Worm (Caenorhabditis elegans) whole organism, young adult: ENCODE data around the gene W02A2.5.

Source experiments
- F33H1.4 ChIP-seq: fragments of 200-800 bp; sonication (Bioruptor generic); IDR thresholded peaks from 2 replicates; pipeline ENCODE4 v1.3.6; 2022; ENCODE audit warnings: missing genetic modification reagents, missing genetic modification characterization, missing compliant biosample characterization
- F49E8.2 ChIP-seq: sonication (generic microtip); optimal IDR thresholded peaks from 3 replicates; lab custom pipeline; 2017; ENCODE audit warnings: missing genetic modification characterization, mild to moderate bottlenecking, missing compliant biosample characterization, antibody characterized with exemption, moderate library complexity; ENCODE audit not compliant: insufficient read depth
- F52B5.7 ChIP-seq: sonication (generic microtip); optimal IDR thresholded peaks from 2 replicates; lab custom pipeline; 2016; ENCODE audit warnings: mild to moderate bottlenecking, missing genetic modification characterization, missing compliant biosample characterization
- F57C9.4 ChIP-seq: sonication (generic microtip); optimal IDR thresholded peaks from 2 replicates; lab custom pipeline; 2017; ENCODE audit warnings: mild to moderate bottlenecking, missing genetic modification characterization, missing compliant biosample characterization
- K11D2.4 ChIP-seq: fragments of 200-800 bp; sonication (Bioruptor generic); IDR thresholded peaks from 2 replicates; pipeline ENCODE4 v1.3.6; 2022; ENCODE audit warnings: missing genetic modification reagents, missing genetic modification characterization, missing compliant biosample characterization
- Y56A3A.18 ChIP-seq: fragments of 200-800 bp; sonication (Bioruptor generic); IDR thresholded peaks from 2 replicates; pipeline ENCODE4 v1.3.6; 2022; ENCODE audit warnings: missing genetic modification reagents, missing genetic modification characterization, missing compliant biosample characterization
- athp-1 ChIP-seq: sonication (generic microtip); optimal IDR thresholded peaks from 2 replicates; lab custom pipeline; 2017; ENCODE audit warnings: mild to moderate bottlenecking, missing genetic modification characterization, missing compliant biosample characterization
- attf-6 ChIP-seq: fragments of 200-800 bp; sonication (Bioruptor generic); IDR thresholded peaks from 2 replicates; pipeline ENCODE4 v1.3.6; 2022; ENCODE audit warnings: missing genetic modification reagents, missing genetic modification characterization, missing compliant biosample characterization
- cebp-1 ChIP-seq, 2 experiments: fragments of 200-800 bp in 1 of 2; sonication (Bioruptor generic) in 1 of 2; sonication (generic microtip) in 1 of 2; IDR thresholded peaks in 1 of 2; optimal IDR thresholded peaks in 1 of 2; 2 replicates each; pipeline versions ENCODE4 v1.3.6 to Lab custom; 2017 to 2022; ENCODE audit warnings: missing compliant biosample characterization in 2 of 2, missing genetic modification characterization in 2 of 2, mild to moderate bottlenecking in 1 of 2, missing genetic modification reagents in 1 of 2, moderate library complexity in 1 of 2
- ceh-27 ChIP-seq: fragments of 200-800 bp; sonication (Bioruptor generic); optimal IDR thresholded peaks from 2 replicates; lab custom pipeline; 2018; ENCODE audit warnings: mild to moderate bottlenecking, missing genetic modification characterization, moderate library complexity, missing compliant biosample characterization
- ceh-40 ChIP-seq: fragments of 200-800 bp; sonication (Bioruptor generic); IDR thresholded peaks from 2 replicates; pipeline ENCODE4 v1.3.6; 2022; ENCODE audit warnings: missing genetic modification characterization, missing compliant biosample characterization
- ceh-58 ChIP-seq: fragments of 200-800 bp; sonication (Bioruptor generic); IDR thresholded peaks from 2 replicates; pipeline ENCODE4 v1.3.6; 2022; ENCODE audit warnings: missing genetic modification characterization, missing compliant biosample characterization
- ceh-79 ChIP-seq: sonication (generic microtip); optimal IDR thresholded peaks from 2 replicates; lab custom pipeline; 2017; ENCODE audit warnings: mild to moderate bottlenecking, missing genetic modification characterization, missing compliant biosample characterization
- ceh-91 ChIP-seq: fragments of 200-800 bp; sonication (Bioruptor generic); IDR thresholded peaks from 2 replicates; pipeline ENCODE4 v1.3.6; 2022; ENCODE audit warnings: missing genetic modification reagents, missing genetic modification characterization, missing compliant biosample characterization
- chd-7 ChIP-seq: sonication (generic microtip); optimal IDR thresholded peaks from 2 replicates; lab custom pipeline; 2016; ENCODE audit warnings: mild to moderate bottlenecking, missing genetic modification characterization, moderate library complexity, missing compliant biosample characterization
- die-1 ChIP-seq: sonication (generic microtip); optimal IDR thresholded peaks from 2 replicates; lab custom pipeline; 2016; ENCODE audit warnings: missing genotype, mild to moderate bottlenecking, missing genetic modification characterization, missing compliant biosample characterization
- dpl-1 ChIP-seq: fragments of 150-350 bp; optimal IDR thresholded peaks from 2 replicates; lab custom pipeline; 2014; ENCODE audit warnings: missing biosample characterization, missing genetic modification reagents, missing genetic modification characterization
- efl-1 ChIP-seq: fragments of 150-350 bp; optimal IDR thresholded peaks from 2 replicates; lab custom pipeline; 2014; ENCODE audit warnings: missing biosample characterization, missing genetic modification reagents, missing genetic modification characterization
- egrh-3 ChIP-seq: fragments of 200-800 bp; sonication (Bioruptor generic); IDR thresholded peaks from 2 replicates; pipeline ENCODE4 v1.3.6; 2022; ENCODE audit warnings: missing genetic modification reagents, missing genetic modification characterization, missing compliant biosample characterization
- him-1 ChIP-seq: sonication (generic microtip); optimal IDR thresholded peaks from 2 replicates; lab custom pipeline; 2016; ENCODE audit warnings: missing genotype, missing genetic modification reagents, missing genetic modification characterization, missing compliant biosample characterization
- hlh-26 ChIP-seq: fragments of 200-800 bp; sonication (Bioruptor generic); conservative IDR thresholded peaks from 2 replicates; pipeline ENCODE4 v1.3.6; 2022; ENCODE audit warnings: missing genetic modification reagents, missing genetic modification characterization, missing compliant biosample characterization
- hmg-1.2 ChIP-seq: fragments of 200-800 bp; sonication (Bioruptor generic); IDR thresholded peaks from 2 replicates; pipeline ENCODE4 v1.3.6; 2022; ENCODE audit warnings: missing genetic modification reagents, missing genetic modification characterization, missing compliant biosample characterization
- hrde-1 ChIP-seq: sonication (generic microtip); optimal IDR thresholded peaks from 2 replicates; lab custom pipeline; 2016; ENCODE audit warnings: missing genetic modification characterization, mild to moderate bottlenecking, missing compliant biosample characterization, moderate library complexity, missing genotype, missing genetic modification reagents, borderline replicate concordance
- lin-54 ChIP-seq: fragments of 200-800 bp; sonication (Bioruptor generic); optimal IDR thresholded peaks from 2 replicates; lab custom pipeline; 2018; ENCODE audit warnings: mild to moderate bottlenecking, missing genetic modification characterization, missing compliant biosample characterization
- lsl-1 ChIP-seq: fragments of 200-800 bp; sonication (Bioruptor generic); optimal IDR thresholded peaks from 2 replicates; lab custom pipeline; 2018; ENCODE audit warnings: mild to moderate bottlenecking, missing genetic modification characterization, moderate library complexity, missing compliant biosample characterization
- madf-6 ChIP-seq: fragments of 200-800 bp; sonication (Bioruptor generic); IDR thresholded peaks from 2 replicates; pipeline ENCODE4 v1.3.6; 2022; ENCODE audit warnings: missing genetic modification reagents, missing genetic modification characterization, missing compliant biosample characterization
- madf-8 ChIP-seq: fragments of 200-800 bp; sonication (Bioruptor generic); conservative IDR thresholded peaks from 2 replicates; pipeline ENCODE4 v1.3.6; 2022; ENCODE audit warnings: missing genetic modification reagents, missing genetic modification characterization, missing compliant biosample characterization
- mcd-1 ChIP-seq: fragments of 200-800 bp; sonication (Bioruptor generic); IDR thresholded peaks from 2 replicates; pipeline ENCODE4 v1.3.6; 2022; ENCODE audit warnings: missing genetic modification reagents, missing genetic modification characterization, missing compliant biosample characterization
- nfyb-1 ChIP-seq: fragments of 200-800 bp; sonication (Bioruptor generic); IDR thresholded peaks from 2 replicates; pipeline ENCODE4 v1.3.6; 2022; ENCODE audit warnings: missing genetic modification reagents, missing genetic modification characterization, missing compliant biosample characterization
- nhr-27 ChIP-seq: fragments of 200-800 bp; sonication (Bioruptor generic); optimal IDR thresholded peaks from 2 replicates; lab custom pipeline; 2018; ENCODE audit warnings: mild to moderate bottlenecking, missing genetic modification characterization, moderate library complexity, missing compliant biosample characterization
- nhr-80 ChIP-seq: sonication (generic microtip); optimal IDR thresholded peaks from 2 replicates; lab custom pipeline; 2016; ENCODE audit warnings: missing genetic modification characterization, missing compliant biosample characterization
- nhr-90 ChIP-seq: sonication (generic microtip); optimal IDR thresholded peaks from 2 replicates; lab custom pipeline; 2016; ENCODE audit warnings: missing genotype, mild to moderate bottlenecking, missing genetic modification characterization, missing compliant biosample characterization
- pbrm-1 ChIP-seq: fragments of 200-800 bp; sonication (Bioruptor generic); IDR thresholded peaks from 2 replicates; pipeline ENCODE4 v1.3.6; 2022; ENCODE audit warnings: missing genetic modification reagents, missing genetic modification characterization, missing compliant biosample characterization
- repo-1 ChIP-seq: sonication (generic microtip); optimal IDR thresholded peaks from 2 replicates; lab custom pipeline; 2017; ENCODE audit warnings: mild to moderate bottlenecking, missing genetic modification characterization, missing compliant biosample characterization
- snpc-1.3 ChIP-seq: sonication (generic microtip); optimal IDR thresholded peaks from 2 replicates; lab custom pipeline; 2017; ENCODE audit warnings: missing genetic modification characterization, mild to moderate bottlenecking, missing compliant biosample characterization, antibody characterized with exemption, moderate library complexity, missing genotype, missing genetic modification reagents; ENCODE audit not compliant: insufficient read depth
- snpc-3.4 ChIP-seq: sonication (generic microtip); optimal IDR thresholded peaks from 2 replicates; lab custom pipeline; 2017; ENCODE audit warnings: missing genetic modification characterization, mild to moderate bottlenecking, missing compliant biosample characterization, antibody characterized with exemption, moderate library complexity, missing genotype, missing genetic modification reagents
- snpc-4 ChIP-seq, 5 experiments: fragments of 150-350 bp in 1 of 5; sonication (generic microtip) in 4 of 5; optimal IDR thresholded peaks; 2 replicates each; lab custom pipeline; 2014 to 2018; ENCODE audit warnings: missing genetic modification characterization in 5 of 5, missing biosample characterization in 3 of 5, antibody characterized with exemption in 2 of 5, mild to moderate bottlenecking in 2 of 5, missing compliant biosample characterization in 2 of 5, missing genotype in 2 of 5, moderate library complexity in 2 of 5, missing genetic modification reagents in 1 of 5
- tbp1 ChIP-seq: fragments of 200-800 bp; sonication (Bioruptor generic); optimal IDR thresholded peaks from 2 replicates; lab custom pipeline; 2018; ENCODE audit warnings: mild to moderate bottlenecking, missing genetic modification characterization, missing compliant biosample characterization
- tbx-9 ChIP-seq: sonication (generic microtip); optimal IDR thresholded peaks from 2 replicates; lab custom pipeline; 2016; ENCODE audit warnings: borderline replicate concordance, missing genetic modification characterization, inconsistent platforms, missing compliant biosample characterization
- xnd-1 ChIP-seq: sonication (generic microtip); optimal IDR thresholded peaks from 2 replicates; lab custom pipeline; 2016; ENCODE audit warnings: missing genotype, missing genetic modification reagents, missing genetic modification characterization, missing compliant biosample characterization
- zim-3 ChIP-seq: sonication (generic microtip); optimal IDR thresholded peaks from 2 replicates; lab custom pipeline; 2017; ENCODE audit warnings: mild to moderate bottlenecking, missing genetic modification characterization, moderate library complexity, missing compliant biosample characterization
- ztf-18 ChIP-seq: sonication (generic microtip); optimal IDR thresholded peaks from 2 replicates; lab custom pipeline; 2016; ENCODE audit warnings: missing genotype, mild to moderate bottlenecking, missing genetic modification characterization, missing compliant biosample characterization
- ztf-3 ChIP-seq: fragments of 200-800 bp; sonication (Bioruptor generic); optimal IDR thresholded peaks from 2 replicates; lab custom pipeline; 2018; ENCODE audit warnings: mild to moderate bottlenecking, missing genetic modification characterization, missing compliant biosample characterization

Gene W02A2.5

DNA sequence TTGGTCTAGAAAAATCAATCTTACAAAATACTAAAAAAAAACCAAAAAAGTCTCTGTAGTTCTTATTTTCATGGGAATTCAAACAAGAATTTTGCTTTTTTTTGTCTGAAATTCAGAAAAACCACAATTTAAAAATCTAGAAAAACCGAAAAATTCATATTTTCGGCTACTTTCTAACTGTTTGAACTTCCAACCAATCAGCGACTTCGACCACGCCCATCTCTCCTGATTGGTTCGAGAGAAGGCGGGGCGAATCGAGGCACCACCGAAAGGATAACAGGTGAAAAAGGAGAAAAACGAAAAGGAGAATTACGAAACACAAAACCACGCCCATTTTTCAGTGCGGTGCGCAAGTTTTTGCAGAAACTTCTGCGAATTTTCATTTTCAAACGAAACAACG lies 37.9 kb upstream of the W02A2.5 start:
- TF ChIP-seq dpl-1 (GFP tag; lab: Kevin White, UChicago), result no peak
- no peak for TF ChIP-seq F52B5.7 (tag; lab: Kevin White, UChicago)
- TF ChIP-seq snpc-1.3 (tag; lab: Kevin White, UChicago), result no peak
- TF ChIP-seq repo-1 (tag; lab: Kevin White, UChicago), result no peak
- no peak for TF ChIP-seq ztf-18
- no peak for TF ChIP-seq ceh-58 (GFP tag; lab: Robert Waterston, UW)
- TF ChIP-seq zim-3 (tag; lab: Kevin White, UChicago), result no peak
- TF ChIP-seq K11D2.4 (GFP tag; lab: Robert Waterston, UW), result no peak
- TF ChIP-seq efl-1 (GFP tag; lab: Kevin White, UChicago), result no peak
- TF ChIP-seq die-1 (tag; lab: Kevin White, UChicago), result no peak
- TF ChIP-seq ceh-27 (GFP tag; lab: Kevin White, UChicago), result no peak
- TF ChIP-seq F57C9.4 (tag; lab: Kevin White, UChicago), result no peak
- TF ChIP-seq nhr-27 (tag; lab: Kevin White, UChicago), result no peak
- TF ChIP-seq ztf-3 (GFP tag; lab: Kevin White, UChicago), result no peak
- TF ChIP-seq, all 124 proteins: peak for 0

ce11 chrIV:13309636-13310035 lies 33.0 kb upstream of the W02A2.5 start:
- TF ChIP-seq hrde-1 (tag; lab: Kevin White, UChicago), result no peak
- no peak for TF ChIP-seq tbx-9 (tag; lab: Kevin White, UChicago)
- no peak for TF ChIP-seq pbrm-1
- TF ChIP-seq chd-7 (tag; lab: Kevin White, UChicago), result no peak
- TF ChIP-seq hlh-26 (GFP tag; lab: Robert Waterston, UW), result no peak

DNA sequence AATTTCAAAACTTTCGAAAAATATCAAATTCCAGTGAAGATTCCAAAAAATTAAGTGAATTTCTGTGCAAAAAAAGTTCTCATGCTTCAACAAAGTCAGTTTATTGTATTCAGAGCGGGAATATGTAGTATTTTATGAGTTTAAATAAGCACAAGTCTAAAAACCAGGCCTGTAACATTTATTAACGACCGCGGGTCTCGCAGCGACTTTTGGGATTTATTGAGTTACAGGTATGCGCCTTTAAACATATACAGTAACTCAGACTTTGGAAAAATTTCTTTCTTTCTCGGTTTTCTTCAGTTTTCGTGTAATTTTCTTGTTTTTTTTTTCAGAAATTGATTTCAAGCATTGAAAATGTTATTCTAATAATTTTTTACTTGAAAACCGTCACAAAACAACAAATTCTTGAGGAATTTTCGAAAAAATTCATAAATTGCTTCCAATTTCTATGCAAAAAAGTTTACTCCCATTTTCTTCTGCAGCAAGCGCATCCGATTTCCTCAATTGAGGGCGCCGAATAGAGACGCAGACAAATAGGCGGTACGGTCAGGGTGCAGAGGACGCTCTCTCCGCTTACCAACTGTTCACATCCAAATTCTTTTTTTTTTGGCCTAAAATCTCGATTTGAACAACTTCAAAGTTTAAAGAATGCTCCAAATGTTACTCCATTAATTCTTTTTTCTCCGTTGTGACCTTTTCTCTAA lies 31.2 kb upstream of the W02A2.5 start:
- peak; percentile 10; the same call in 1 of the 2 replicates for TF ChIP-seq nfyb-1 (GFP tag; lab: Robert Waterston, UW)
- TF ChIP-seq hmg-1.2 (GFP tag; lab: Robert Waterston, UW), result peak; percentile 26; the same call in 1 of the 2 replicates
- peak; percentile 99 for TF ChIP-seq xnd-1 (tag; lab: Kevin White, UChicago)
- TF ChIP-seq snpc-3.4 (tag; lab: Kevin White, UChicago), result peak; percentile 61
- TF ChIP-seq mcd-1 (GFP tag; lab: Robert Waterston, UW), result 0 out of 2 replicates have a peak, but pooled peaks have one; percentile 31
- no peak for TF ChIP-seq egrh-3 (GFP tag; lab: Robert Waterston, UW)
- TF ChIP-seq ceh-91 (GFP tag; lab: Robert Waterston, UW), result peak; percentile 75
- no peak for TF ChIP-seq tbp1
- TF ChIP-seq F49E8.2, result peak; percentile 55
- peak; percentile 4 for TF ChIP-seq lin-54 (GFP tag; lab: Kevin White, UChicago)
- TF ChIP-seq Y56A3A.18 (GFP tag; lab: Robert Waterston, UW), result no peak
- no peak for TF ChIP-seq snpc-4 (GFP tag; optimal IDR thresholded peaks at IDR 0.05; lab: Kevin White, UChicago)
- TF ChIP-seq snpc-4 (tag; optimal IDR thresholded peaks at IDR 0.05; lab: Kevin White, UChicago), result peak in 2 of 4 experiments; percentile 64
- peak; percentile 100 for TF ChIP-seq madf-8 (GFP tag; lab: Robert Waterston, UW)
- TF ChIP-seq him-1 (tag; lab: Kevin White, UChicago), result no peak
- peak; percentile 96 for TF ChIP-seq F33H1.4
- peak; percentile 16 for TF ChIP-seq dpl-1 (GFP tag; lab: Kevin White, UChicago)
- peak; percentile 66 for TF ChIP-seq attf-6 (GFP tag; lab: Robert Waterston, UW)
- no peak for TF ChIP-seq nhr-90 (tag; lab: Kevin White, UChicago)
- peak; percentile 5 for TF ChIP-seq nhr-80 (tag; lab: Kevin White, UChicago)
- no peak for TF ChIP-seq ceh-40 (GFP tag; lab: Robert Waterston, UW)
- no peak for TF ChIP-seq ceh-79
- TF ChIP-seq die-1 (tag; lab: Kevin White, UChicago), result no peak
- peak; percentile 100 for TF ChIP-seq madf-6 (GFP tag; lab: Robert Waterston, UW)
- no peak for TF ChIP-seq cebp-1 (GFP tag; IDR thresholded peaks at IDR 0.05; lab: Robert Waterston, UW)
- TF ChIP-seq cebp-1 (tag; optimal IDR thresholded peaks at IDR 0.05; lab: Kevin White, UChicago), result peak; percentile 3
- peak; percentile 83 for TF ChIP-seq lsl-1 (GFP tag; lab: Kevin White, UChicago)
- TF ChIP-seq athp-1 (tag; lab: Kevin White, UChicago), result no peak
